Worm (Caenorhabditis elegans): ENCODE results near the gene sorf-2.

The sorf-2 gene

DNA sequence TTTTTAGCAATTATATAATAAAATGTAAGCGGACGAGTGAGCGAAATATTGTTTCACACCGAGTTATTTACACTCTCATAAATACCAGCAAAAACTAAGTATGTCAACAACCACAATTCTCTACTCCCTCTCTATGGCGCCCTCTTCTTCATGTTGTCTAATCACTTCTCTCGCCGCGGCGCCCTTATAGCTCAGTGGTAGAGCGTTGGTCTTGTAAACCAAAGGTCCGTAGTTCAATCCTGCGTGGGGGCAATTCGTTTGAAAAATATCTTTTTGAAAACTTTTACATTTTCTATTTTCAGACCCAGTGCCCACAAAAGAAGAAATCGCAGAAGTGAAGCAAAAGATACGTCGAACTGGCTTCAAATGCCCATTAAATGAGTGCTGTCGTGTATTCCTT, 20.7 kb upstream of the sorf-2 start (continued):
- TF ChIP-seq mdl-1 (tag; optimal IDR thresholded peaks at IDR 0.05), result no peak
- no peak for TF ChIP-seq T20F7.1 (GFP tag; optimal IDR thresholded peaks at IDR 0.05)
- no peak for TF ChIP-seq nhr-6 (tag; optimal IDR thresholded peaks at IDR 0.05)
- no peak for TF ChIP-seq skn-1 (tag; optimal IDR thresholded peaks at IDR 0.05)
- TF ChIP-seq nhr-77 (tag; optimal IDR thresholded peaks at IDR 0.05), result peak; percentile 0
- TF ChIP-seq F10B5.3 (tag; optimal IDR thresholded peaks at IDR 0.05), result peak; percentile 59
- peak; percentile 79 for TF ChIP-seq Y5F2A.4 (GFP tag; optimal IDR thresholded peaks at IDR 0.05)
- TF ChIP-seq egl-43 (GFP tag; IDR thresholded peaks at IDR 0.05), result peak; percentile 97

- TF ChIP-seq F37D6.2 (tag; optimal IDR thresholded peaks at IDR 0.05) (no peak), ZK546.5 (tag; optimal IDR thresholded peaks at IDR 0.05) (no peak), fkh-10 (GFP tag; optimal IDR thresholded peaks at IDR 0.05) (peak; percentile 22), tra-1 (GFP tag; IDR thresholded peaks at IDR 0.05) (no peak), dmd-6 (GFP tag; IDR thresholded peaks at IDR 0.05) (no peak), sdz-12 (GFP tag; optimal IDR thresholded peaks at IDR 0.05) (no peak), nhr-10 (tag; optimal IDR thresholded peaks at IDR 0.05) (no peak), unc-62 (GFP tag; optimal IDR thresholded peaks at IDR 0.05 in 1 of 2) (no peak), unc-62 (tag; optimal IDR thresholded peaks at IDR 0.05) (no peak), aha-1 (tag) (peak; percentile 47), vab-7 (GFP tag; IDR thresholded peaks at IDR 0.05) (no peak), hlh-30 (tag; optimal IDR thresholded peaks at IDR 0.05; ENCODE audit: insufficient read depth) (peak; percentile 52), lin-29 (GFP tag; IDR thresholded peaks at IDR 0.05) (no peak), madf-9 (GFP tag; conservative IDR thresholded peaks at IDR 0.05) (peak; percentile 53; the same call in 1 of the 2 replicates), rbr-2 (tag; optimal IDR thresholded peaks at IDR 0.05) (peak; percentile 10), T26A8.4 (GFP tag; IDR thresholded peaks at IDR 0.05) (peak; percentile 23; the same call in 1 of the 2 replicates), spr-3 (GFP tag; optimal IDR thresholded peaks at IDR 0.05) (no peak), unc-130 (GFP tag; optimal IDR thresholded peaks at IDR 0.05) (peak; percentile 89), attf-4 (tag; optimal IDR thresholded peaks at IDR 0.05) (no peak), egl-27 (tag; optimal IDR thresholded peaks at IDR 0.05) (no peak), daf-16 (GFP tag; optimal IDR thresholded peaks at IDR 0.05) (no peak), daf-16 (tag; optimal IDR thresholded peaks at IDR 0.05) (peak; percentile 30), D1046.2 (GFP tag; IDR thresholded peaks at IDR 0.05) (no peak), mep-1 (tag; optimal IDR thresholded peaks at IDR 0.05) (peak; percentile 41), mxl-3 (GFP tag; optimal IDR thresholded peaks at IDR 0.05) (peak; percentile 34), lin-38 (GFP tag; IDR thresholded peaks at IDR 0.05) (peak; percentile 65), hmg-1.1 (GFP tag; IDR thresholded peaks at IDR 0.05) (0 out of 2 replicates have a peak, but pooled peaks have one; percentile 32), dmd-9 (GFP tag; IDR thresholded peaks at IDR 0.05) (0 out of 2 replicates have a peak, but pooled peaks have one; percentile 53), Y5F2A.4 (GFP tag; optimal IDR thresholded peaks at IDR 0.05) (no peak), dve-1 (tag; optimal IDR thresholded peaks at IDR 0.05; ENCODE audit: insufficient read depth) (peak; percentile 42), fos-1 (tag; optimal IDR thresholded peaks at IDR 0.05) (no peak), egl-43 (GFP tag; IDR thresholded peaks at IDR 0.05) (no peak), mdt-29 (GFP tag; IDR thresholded peaks at IDR 0.05) (0 out of 2 replicates have a peak, but pooled peaks have one; percentile 12), cey-2 (tag; optimal IDR thresholded peaks at IDR 0.05; ENCODE audit: borderline replicate concordance, insufficient read depth) (no peak), aly-2 (tag; optimal IDR thresholded peaks at IDR 0.05) (no peak), nhr-6 (tag; optimal IDR thresholded peaks at IDR 0.05) (peak; percentile 37), hif-1 (tag; optimal IDR thresholded peaks at IDR 0.05) (peak in 1 of 2 experiments; percentile 87), jun-1 (tag; optimal IDR thresholded peaks at IDR 0.05) (no peak), nhr-111 (GFP tag; optimal IDR thresholded peaks at IDR 0.05) (no peak), hlh-11 (tag; optimal IDR thresholded peaks at IDR 0.05) (peak; percentile 16), nhr-41 (GFP tag; IDR thresholded peaks at IDR 0.05) (no peak), ceh-20 (GFP tag; IDR thresholded peaks at IDR 0.05) (no peak), nhr-237 (tag; optimal IDR thresholded peaks at IDR 0.05) (no peak), gei-8 (GFP tag; optimal IDR thresholded peaks at IDR 0.05) (no peak), nhr-48 (tag; optimal IDR thresholded peaks at IDR 0.05) (no peak)
Measured at ce11 chrIII:5308278-5308677, 18.1 kb upstream of the sorf-2 start, which contains the start of gene mog-3. TSS of gene mog-3 (plus strand) at chrIII:5308596.
